Worm (Caenorhabditis elegans): ENCODE results near the gene fbxb-30.
"Not testable (repeated sequence)": the region's sequence is repeated elsewhere in the genome, so short reads cannot be mapped to it uniquely, and the experiment has no call there.

Gene fbxb-30

DNA sequence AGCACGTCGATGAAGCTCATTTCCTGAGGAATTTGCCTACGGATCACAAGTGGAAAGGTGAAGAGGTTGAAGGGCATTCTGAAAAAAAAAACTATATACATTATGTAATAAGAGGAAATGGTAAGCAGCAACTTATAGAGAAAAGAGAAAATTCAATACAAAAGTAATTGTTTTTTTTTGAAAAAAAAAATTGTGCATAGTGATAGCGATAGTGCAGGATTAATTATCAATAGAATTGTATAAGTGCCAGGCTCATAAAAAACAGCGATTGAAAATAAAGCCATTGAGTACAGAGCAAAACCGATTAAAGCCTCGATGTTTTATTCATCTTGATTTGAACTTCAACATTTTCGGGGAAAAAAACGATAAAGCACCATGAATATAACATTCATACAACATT is 28.4 kb downstream of the fbxb-30 start, which contains the start of gene C32B5.15 (continued):
- TF ChIP-seq nhr-77 (tag; optimal IDR thresholded peaks at IDR 0.05) (no peak), unc-130 (GFP tag; optimal IDR thresholded peaks at IDR 0.05) (no peak), duxl-1 (tag; optimal IDR thresholded peaks at IDR 0.05; ENCODE audit: poor library complexity) (no peak), nhr-28 (tag; optimal IDR thresholded peaks at IDR 0.05) (no peak)

DNA sequence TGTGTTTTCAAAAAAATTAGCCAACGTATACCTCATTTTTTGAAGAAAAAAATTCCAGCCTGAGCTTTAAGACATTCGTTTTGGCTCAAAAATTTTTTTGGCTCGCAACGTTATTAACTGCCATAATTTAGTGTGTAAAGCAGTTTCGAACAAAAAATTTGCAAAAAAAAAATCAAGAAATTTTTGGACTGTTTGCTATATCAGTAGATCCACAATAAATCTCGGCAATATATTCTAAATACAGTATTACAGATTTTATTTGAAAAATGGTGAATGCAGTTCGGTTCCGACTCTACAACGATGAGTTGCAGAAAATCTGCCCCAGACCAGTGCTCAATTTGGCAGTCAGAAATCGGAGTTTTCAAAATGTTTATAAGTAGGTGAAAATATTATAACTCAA is 33.1 kb downstream of the fbxb-30 start, which contains the start of gene C32B5.6:
TSS of gene C32B5.6 (plus strand) at position 301 of the 400 bp plus-strand sequence.
- TF ChIP-seq R02D3.7 (tag; optimal IDR thresholded peaks at IDR 0.05); set-16 (GFP tag; IDR thresholded peaks at IDR 0.05); Y48G9A.11 (GFP tag; IDR thresholded peaks at IDR 0.05): not testable (repeated sequence)

DNA sequence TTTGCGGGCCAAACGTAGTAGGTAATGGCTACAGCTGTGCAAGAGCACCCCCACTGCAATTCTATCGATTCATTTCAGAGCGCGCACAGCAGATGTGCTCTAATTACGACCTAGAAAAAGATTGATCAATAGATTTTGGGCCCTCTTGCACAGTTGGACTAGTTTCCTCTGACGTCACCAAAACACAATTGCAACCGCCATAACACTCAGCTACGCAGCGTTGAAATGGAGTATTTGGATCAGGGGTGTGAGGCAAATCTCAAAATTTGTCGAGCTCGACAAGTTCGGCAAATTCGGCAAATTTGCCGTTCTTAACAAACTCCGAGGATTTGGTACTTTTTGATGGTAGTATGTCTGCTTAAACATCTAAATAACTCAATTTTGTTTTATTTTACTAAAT is 34.3 kb downstream of the fbxb-30 start, which contains the start of gene fbxc-18:
TSS of gene fbxc-18 (minus strand) at position 101 of the 400 bp plus-strand sequence.
- TF ChIP-seq nhr-11 (tag; optimal IDR thresholded peaks at IDR 0.05); lin-38 (GFP tag; IDR thresholded peaks at IDR 0.05); hlh-30 (tag; optimal IDR thresholded peaks at IDR 0.05; ENCODE audit: insufficient read depth): not testable (repeated sequence)

DNA sequence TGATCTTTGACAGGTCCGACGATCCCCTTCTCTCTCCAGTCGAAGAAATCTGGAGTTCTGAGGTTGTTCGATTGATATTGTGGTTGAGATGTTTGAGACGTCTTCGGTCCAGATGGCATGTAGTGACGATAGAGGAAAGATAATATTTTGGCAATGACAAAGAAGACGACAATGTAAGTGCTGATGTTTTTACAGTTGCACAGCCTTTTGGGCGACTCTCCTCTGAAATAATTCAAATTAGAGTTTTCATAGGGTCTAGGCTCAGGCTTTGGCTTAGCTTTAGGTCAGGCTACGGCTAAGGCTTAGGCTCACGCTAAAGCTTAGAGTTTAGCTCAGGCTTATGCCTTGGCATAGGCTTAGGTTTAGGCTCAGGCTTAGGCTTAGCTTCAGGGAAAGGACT is 39.3 kb downstream of the fbxb-30 start, which contains the start of gene C32B5.13:
TSS of gene C32B5.13 (minus strand) at position 101 of the 400 bp plus-strand sequence.
- TF ChIP-seq D1046.2 (GFP tag; IDR thresholded peaks at IDR 0.05) (no peak), unc-62 (GFP tag; optimal IDR thresholded peaks at IDR 0.05 in 1 of 2) (peak in 1 of 2 experiments; percentile 16), unc-62 (tag; optimal IDR thresholded peaks at IDR 0.05) (no peak)

DNA sequence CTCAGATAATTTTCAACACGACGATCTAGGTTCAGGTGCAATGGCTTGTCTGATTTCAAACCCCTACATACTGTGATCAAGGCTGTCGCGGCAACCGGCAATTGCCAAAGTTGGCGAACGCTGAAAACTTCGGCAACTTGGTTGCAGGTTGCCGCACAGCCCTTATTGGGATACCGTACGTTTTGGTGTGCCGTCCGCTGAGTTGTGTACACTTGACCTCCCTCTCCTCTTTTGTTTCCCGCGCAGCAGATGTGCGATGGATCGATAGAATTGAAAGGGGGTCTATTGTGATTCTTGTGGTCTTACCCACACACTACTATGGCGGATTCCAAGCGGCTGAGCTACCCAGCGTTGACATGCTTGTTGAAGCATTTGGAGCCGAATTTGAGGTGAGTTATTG is 41.0 kb downstream of the fbxb-30 start, which contains the start of the genes C32B5.18 and C32B5.7:
TSS of gene C32B5.18 (plus strand) at position 301 of the 400 bp plus-strand sequence.
TSS of gene C32B5.7 (plus strand) at position 311 of the 400 bp plus-strand sequence.
- TF ChIP-seq lin-38 (GFP tag; IDR thresholded peaks at IDR 0.05) = no peak
- TF ChIP-seq cey-2 (tag; optimal IDR thresholded peaks at IDR 0.05; ENCODE audit: borderline replicate concordance, insufficient read depth) = no peak
- no peak for TF ChIP-seq dmd-8 (GFP tag; IDR thresholded peaks at IDR 0.05)
- TF ChIP-seq F49E8.2 (tag; optimal IDR thresholded peaks at IDR 0.05; ENCODE audit: borderline replicate concordance) = no peak
- no peak for TF ChIP-seq snpc-1.2 (GFP tag; IDR thresholded peaks at IDR 0.05)
- peak; percentile 76 for TF ChIP-seq aha-1 (tag)
- no peak for TF ChIP-seq dpl-1 (GFP tag; optimal IDR thresholded peaks at IDR 0.05)
- no peak for TF ChIP-seq nhr-48 (tag; optimal IDR thresholded peaks at IDR 0.05)

DNA sequence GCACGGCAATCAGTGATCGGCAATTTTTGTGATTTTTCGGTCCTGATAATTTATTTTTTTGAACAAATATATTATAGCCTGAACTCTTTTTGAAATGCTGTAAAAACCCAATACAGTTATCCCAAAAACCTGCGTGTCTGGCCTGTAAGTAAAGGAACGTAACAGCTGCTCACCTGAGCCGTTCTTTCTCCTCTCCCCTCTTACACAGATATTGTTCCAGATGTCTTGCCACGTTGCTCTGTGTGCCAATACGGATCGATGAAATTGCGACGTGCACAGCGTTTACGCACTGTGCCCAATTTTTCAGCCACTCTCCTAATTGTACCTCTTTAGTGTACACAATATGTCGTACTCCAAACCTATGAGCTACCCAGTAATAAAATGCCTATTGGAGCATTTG is 42.6 kb downstream of the fbxb-30 start, which contains the start of gene sdz-4:
TSS of gene sdz-4 (plus strand) at position 301 of the 400 bp plus-strand sequence.
- TF ChIP-seq unc-130 (GFP tag; optimal IDR thresholded peaks at IDR 0.05) (no peak), aha-1 (tag) (peak; percentile 74), daf-12 (tag; optimal IDR thresholded peaks at IDR 0.05) (no peak)

DNA sequence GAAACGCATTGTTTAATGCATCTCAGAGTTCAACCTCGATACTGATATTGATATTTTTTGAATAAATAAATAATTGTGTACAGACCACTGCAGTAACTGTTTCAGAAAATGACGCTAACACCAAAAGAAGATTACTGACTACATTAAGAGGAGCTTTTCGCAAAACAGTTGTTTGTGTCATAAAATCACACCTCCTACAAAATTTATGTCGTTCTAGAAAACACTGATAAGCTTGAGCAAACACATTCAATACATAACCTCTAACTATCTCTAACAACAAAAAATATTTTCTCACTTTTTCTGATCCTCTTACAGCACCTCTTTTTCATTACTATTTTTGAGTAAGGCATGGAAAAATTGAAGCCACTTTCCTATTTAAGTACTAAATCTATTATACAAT is 46.6 kb downstream of the fbxb-30 start, which contains the start of gene fbxc-7:
TSS of gene fbxc-7 (plus strand) at position 301 of the 400 bp plus-strand sequence.
- TF ChIP-seq nhr-28 (tag; optimal IDR thresholded peaks at IDR 0.05) = peak; percentile 29

DNA sequence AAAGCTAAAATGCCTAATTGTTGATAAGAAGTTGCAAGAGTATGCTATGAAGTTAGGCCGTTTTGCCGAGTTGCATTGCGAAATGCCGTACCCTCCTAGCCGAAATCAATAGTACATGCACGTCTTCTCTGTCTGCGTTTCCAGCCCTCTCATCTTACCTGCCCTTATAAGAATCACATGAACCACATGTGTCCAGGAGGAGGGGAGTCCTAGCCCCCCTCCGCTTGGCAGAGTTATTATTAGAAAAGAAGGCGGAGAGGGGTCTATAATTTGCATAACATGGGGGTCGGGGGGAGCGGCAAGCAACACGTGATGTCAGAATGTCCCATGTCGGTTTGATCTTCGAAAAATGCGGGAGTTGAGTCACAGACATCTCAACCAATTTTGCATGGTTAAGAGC is 48.2 kb downstream of the fbxb-30 start:
- TF ChIP-seq zip-11 (GFP tag; IDR thresholded peaks at IDR 0.05) = no peak
- TF ChIP-seq ces-1 (GFP tag; optimal IDR thresholded peaks at IDR 0.05) = no peak
- no peak for TF ChIP-seq sdz-12 (GFP tag; optimal IDR thresholded peaks at IDR 0.05)
- TF ChIP-seq nhr-25 (tag; optimal IDR thresholded peaks at IDR 0.05; ENCODE audit: borderline replicate concordance, insufficient read depth) = no peak
- TF ChIP-seq pha-4 (GFP tag; IDR thresholded peaks at IDR 0.05) = no peak
- TF ChIP-seq pha-4 (tag; optimal IDR thresholded peaks at IDR 0.05) = no peak
- no peak for TF ChIP-seq F44E2.7 (GFP tag; IDR thresholded peaks at IDR 0.05)
- TF ChIP-seq F37D6.2 (tag; optimal IDR thresholded peaks at IDR 0.05) = no peak
- TF ChIP-seq cey-2 (tag; optimal IDR thresholded peaks at IDR 0.05; ENCODE audit: borderline replicate concordance, insufficient read depth) = no peak
- TF ChIP-seq pqm-1 (tag; optimal IDR thresholded peaks at IDR 0.05) = no peak
- TF ChIP-seq Y48G9A.11 (GFP tag; IDR thresholded peaks at IDR 0.05) = no peak
- no peak for TF ChIP-seq Y75B8A.6 (GFP tag; IDR thresholded peaks at IDR 0.05)
- no peak for TF ChIP-seq saeg-2 (GFP tag; IDR thresholded peaks at IDR 0.05)
- no peak for TF ChIP-seq mxl-3 (GFP tag; optimal IDR thresholded peaks at IDR 0.05)
- no peak for TF ChIP-seq snpc-4 (tag; optimal IDR thresholded peaks at IDR 0.05)
- TF ChIP-seq hlh-30 (tag; optimal IDR thresholded peaks at IDR 0.05; ENCODE audit: insufficient read depth) = no peak
- TF ChIP-seq zfp-3 (GFP tag; conservative IDR thresholded peaks at IDR 0.05) = no peak
- TF ChIP-seq R02D3.7 (tag; optimal IDR thresholded peaks at IDR 0.05) = no peak
